Comparison of ENCODE assay signal across 4 worm cellular contexts in the genomic region with DNA sequence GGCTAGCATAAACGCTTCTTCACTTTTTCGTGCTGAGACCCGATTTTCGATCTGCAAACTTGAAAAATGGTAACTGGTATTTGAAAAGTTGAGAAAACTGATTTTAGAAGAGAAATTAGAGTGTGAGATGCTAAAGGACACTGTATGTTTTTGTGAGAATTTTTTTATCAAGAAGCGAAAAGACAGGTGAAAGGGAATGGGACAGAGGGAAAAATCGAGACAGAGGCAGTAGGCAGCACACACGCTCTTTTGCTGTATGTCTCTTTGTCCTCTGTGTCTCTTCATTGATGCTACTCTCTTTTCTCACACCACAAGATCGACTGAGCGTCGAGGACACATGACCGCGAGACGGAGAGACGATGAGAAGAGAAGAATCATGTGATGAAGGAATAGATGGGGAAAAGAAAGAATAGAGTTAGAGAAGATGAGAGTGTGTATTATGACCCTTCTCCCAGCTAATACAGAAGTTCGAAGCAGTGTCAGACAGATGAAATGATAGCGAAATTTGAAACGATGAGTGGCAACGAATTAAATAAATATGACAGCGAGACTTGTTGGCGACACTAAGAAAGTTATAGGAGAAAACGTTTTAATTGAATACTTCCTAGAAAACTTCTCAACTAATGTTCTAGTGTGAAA.
TF ChIP-seq lines count a peak whose summit lies in the region.

TSS of gene lgg-2 (minus strand) at position 51 of the 639 bp plus-strand sequence.

TF ChIP-seq in whole organism, L2 larva, 48 proteins besides CTCF, POLR2A, EP300 and RAD21 (continued from another document):
- TF ChIP-seq nhr-237 (tag; optimal IDR thresholded peaks at IDR 0.05; lab: Kevin White, UChicago) (no peak), ZK546.5 (tag; optimal IDR thresholded peaks at IDR 0.05; lab: Kevin White, UChicago) (no peak), elt-3 (tag; optimal IDR thresholded peaks at IDR 0.05; lab: Kevin White, UChicago) (no peak), nhr-10 (tag; optimal IDR thresholded peaks at IDR 0.05; lab: Kevin White, UChicago) (peak; percentile 70), nhr-23 (tag; optimal IDR thresholded peaks at IDR 0.05; lab: Kevin White, UChicago) (no peak), unc-62 (GFP tag; optimal IDR thresholded peaks at IDR 0.05; lab: Kevin White, UChicago) (peak; percentile 93), snpc-4 (tag; optimal IDR thresholded peaks at IDR 0.05; lab: Kevin White, UChicago) (peak; percentile 89), lin-13 (GFP tag; optimal IDR thresholded peaks at IDR 0.05; lab: Kevin White, UChicago) (peak; percentile 87), unc-39 (tag; optimal IDR thresholded peaks at IDR 0.05; lab: Kevin White, UChicago) (no peak), C34F6.9 (tag; optimal IDR thresholded peaks at IDR 0.05; lab: Kevin White, UChicago) (peak; percentile 99), nhr-25 (tag; optimal IDR thresholded peaks at IDR 0.05; lab: Kevin White, UChicago) (peak; percentile 98), R02D3.7 (tag; optimal IDR thresholded peaks at IDR 0.05; lab: Kevin White, UChicago) (no peak), sem-4 (tag; optimal IDR thresholded peaks at IDR 0.05; lab: Kevin White, UChicago) (peak; percentile 94), elt-1 (tag; optimal IDR thresholded peaks at IDR 0.05; lab: Kevin White, UChicago) (no peak), mab-5 (tag; optimal IDR thresholded peaks at IDR 0.05; lab: Kevin White, UChicago) (peak; percentile 92), sma-9 (GFP tag; optimal IDR thresholded peaks at IDR 0.05; lab: Kevin White, UChicago) (peak; percentile 99), sma-9 (tag; optimal IDR thresholded peaks at IDR 0.05; lab: Kevin White, UChicago) (no peak), lin-11 (tag; optimal IDR thresholded peaks at IDR 0.05; lab: Kevin White, UChicago) (peak; percentile 82), nhr-21 (tag; optimal IDR thresholded peaks at IDR 0.05; lab: Kevin White, UChicago) (peak; percentile 98), ztf-1 (GFP tag; conservative IDR thresholded peaks at IDR 0.05; lab: Robert Waterston, UW) (no peak), unc-55 (GFP tag; optimal IDR thresholded peaks at IDR 0.05; lab: Kevin White, UChicago) (peak; percentile 80), sma-3 (GFP tag; optimal IDR thresholded peaks at IDR 0.05; lab: Kevin White, UChicago) (peak; percentile 98), nhr-77 (tag; optimal IDR thresholded peaks at IDR 0.05; lab: Kevin White, UChicago) (no peak), dmd-4 (tag; optimal IDR thresholded peaks at IDR 0.05; lab: Kevin White, UChicago) (no peak), ztf-4 (tag; optimal IDR thresholded peaks at IDR 0.05; lab: Kevin White, UChicago) (peak; percentile 97), lin-39 (tag; optimal IDR thresholded peaks at IDR 0.05; lab: Kevin White, UChicago) (peak; percentile 53), blmp-1 (tag; optimal IDR thresholded peaks at IDR 0.05; lab: Kevin White, UChicago; ENCODE audit: insufficient read depth) (peak; percentile 99), crh-2 (tag; optimal IDR thresholded peaks at IDR 0.05; lab: Kevin White, UChicago) (peak; percentile 98)

TF ChIP-seq in whole organism, L4 larva, 104 proteins besides CTCF, POLR2A, EP300 and RAD21 (continued from another document and continues in another):
- TF ChIP-seq nhr-76 (tag; optimal IDR thresholded peaks at IDR 0.05; lab: Kevin White, UChicago) (peak; percentile 22), R02D3.7 (tag; optimal IDR thresholded peaks at IDR 0.05; lab: Kevin White, UChicago) (no peak), fkh-10 (GFP tag; optimal IDR thresholded peaks at IDR 0.05; lab: Kevin White, UChicago) (peak; percentile 47), ceh-32 (tag; optimal IDR thresholded peaks at IDR 0.05; lab: Kevin White, UChicago; ENCODE audit: poor library complexity) (peak; percentile 4), nhr-77 (tag; optimal IDR thresholded peaks at IDR 0.05; lab: Kevin White, UChicago) (peak; percentile 88), ama-1 (optimal IDR thresholded peaks at IDR 0.05; lab: Kevin White, UChicago) (peak; percentile 19), dmd-6 (GFP tag; IDR thresholded peaks at IDR 0.05; lab: Robert Waterston, UW) (peak; percentile 97), madf-5 (GFP tag; IDR thresholded peaks at IDR 0.05; lab: Robert Waterston, UW) (no peak), zip-11 (GFP tag; IDR thresholded peaks at IDR 0.05; lab: Robert Waterston, UW) (no peak), ceh-20 (GFP tag; IDR thresholded peaks at IDR 0.05; lab: Robert Waterston, UW) (peak; percentile 87), nhr-237 (tag; optimal IDR thresholded peaks at IDR 0.05; lab: Kevin White, UChicago) (no peak), T20F7.1 (GFP tag; optimal IDR thresholded peaks at IDR 0.05; lab: Kevin White, UChicago) (peak; percentile 83), ceh-82 (tag; optimal IDR thresholded peaks at IDR 0.05; lab: Kevin White, UChicago) (no peak), hlh-11 (tag; optimal IDR thresholded peaks at IDR 0.05; lab: Kevin White, UChicago) (peak; percentile 100), lin-39 (tag; optimal IDR thresholded peaks at IDR 0.05; lab: Kevin White, UChicago) (peak; percentile 1), daf-12 (tag; optimal IDR thresholded peaks at IDR 0.05; lab: Kevin White, UChicago) (no peak), lin-1 (GFP tag; IDR thresholded peaks at IDR 0.05; lab: Robert Waterston, UW) (peak; percentile 91), ZK337.2 (GFP tag; IDR thresholded peaks at IDR 0.05; lab: Robert Waterston, UW) (no peak), nhr-42 (GFP tag; IDR thresholded peaks at IDR 0.05; lab: Robert Waterston, UW) (peak; percentile 87), Y5F2A.4 (GFP tag; optimal IDR thresholded peaks at IDR 0.05; lab: Kevin White, UChicago) (peak; percentile 12), madf-9 (GFP tag; conservative IDR thresholded peaks at IDR 0.05; lab: Robert Waterston, UW) (peak; percentile 25; the same call in 1 of the 2 replicates), mdl-1 (tag; optimal IDR thresholded peaks at IDR 0.05; lab: Kevin White, UChicago) (peak; percentile 69 to 96), nhr-6 (tag; optimal IDR thresholded peaks at IDR 0.05; lab: Kevin White, UChicago) (peak; percentile 97), sdz-12 (GFP tag; optimal IDR thresholded peaks at IDR 0.05; lab: Kevin White, UChicago) (no peak), set-16 (GFP tag; IDR thresholded peaks at IDR 0.05; lab: Robert Waterston, UW) (peak; percentile 76), nhr-25 (tag; optimal IDR thresholded peaks at IDR 0.05; lab: Kevin White, UChicago; ENCODE audit: borderline replicate concordance, insufficient read depth) (peak; percentile 86), lsy-2 (tag; optimal IDR thresholded peaks at IDR 0.05; lab: Kevin White, UChicago) (peak; percentile 88 to 95), dmd-9 (GFP tag; IDR thresholded peaks at IDR 0.05; lab: Robert Waterston, UW) (no peak), ctbp-1 (GFP tag; IDR thresholded peaks at IDR 0.05; lab: Robert Waterston, UW) (peak; percentile 87), skn-1 (tag; optimal IDR thresholded peaks at IDR 0.05; lab: Kevin White, UChicago) (no peak), ceh-28 (tag; optimal IDR thresholded peaks at IDR 0.05; lab: Kevin White, UChicago) (peak; percentile 75), zag-1 (tag; optimal IDR thresholded peaks at IDR 0.05; lab: Kevin White, UChicago) (peak; percentile 26), ztf-7 (tag; optimal IDR thresholded peaks at IDR 0.05; lab: Kevin White, UChicago) (peak; percentile 85)

TF ChIP-seq in whole organism, late embryonic, 69 proteins besides CTCF, POLR2A, EP300 and RAD21 (continued from another document and continues in another):
- TF ChIP-seq ceh-45 (GFP tag; IDR thresholded peaks at IDR 0.05; lab: Robert Waterston, UW) (no peak), pag-3 (tag; optimal IDR thresholded peaks at IDR 0.05; lab: Kevin White, UChicago; ENCODE audit: borderline replicate concordance) (no peak), eyg-1 (tag; optimal IDR thresholded peaks at IDR 0.05; lab: Kevin White, UChicago) (no peak), T23F11.4 (GFP tag; optimal IDR thresholded peaks at IDR 0.05; lab: Kevin White, UChicago) (no peak), ceh-18 (tag; optimal IDR thresholded peaks at IDR 0.05; lab: Kevin White, UChicago) (peak; percentile 90), ceh-14 (tag; optimal IDR thresholded peaks at IDR 0.05; lab: Kevin White, UChicago) (peak; percentile 7), ceh-2 (tag; optimal IDR thresholded peaks at IDR 0.05; lab: Kevin White, UChicago) (no peak), dve-1 (tag; optimal IDR thresholded peaks at IDR 0.05; lab: Kevin White, UChicago) (no peak), hlh-8 (tag; optimal IDR thresholded peaks at IDR 0.05; lab: Kevin White, UChicago) (no peak), unc-86 (tag; optimal IDR thresholded peaks at IDR 0.05; lab: Kevin White, UChicago) (no peak), unc-55 (GFP tag; optimal IDR thresholded peaks at IDR 0.05; lab: Kevin White, UChicago) (peak; percentile 69), ceh-6 (GFP tag; optimal IDR thresholded peaks at IDR 0.05; lab: Kevin White, UChicago) (no peak), pha-2 (tag; optimal IDR thresholded peaks at IDR 0.05; lab: Kevin White, UChicago) (no peak), nfya-1 (tag; optimal IDR thresholded peaks at IDR 0.05; lab: Kevin White, UChicago) (peak; percentile 88), fkh-6 (tag; optimal IDR thresholded peaks at IDR 0.05; lab: Kevin White, UChicago) (no peak), sox-4 (tag; optimal IDR thresholded peaks at IDR 0.05; lab: Kevin White, UChicago) (no peak), ceh-34 (tag; optimal IDR thresholded peaks at IDR 0.05; lab: Kevin White, UChicago) (peak; percentile 85), che-1 (tag; optimal IDR thresholded peaks at IDR 0.05; lab: Kevin White, UChicago) (no peak), ceh-19 (GFP tag; optimal IDR thresholded peaks at IDR 0.05; lab: Kevin White, UChicago) (no peak), sox-2 (GFP tag; IDR thresholded peaks at IDR 0.05; lab: Robert Waterston, UW) (no peak), ttx-3 (tag; optimal IDR thresholded peaks at IDR 0.05; lab: Kevin White, UChicago) (no peak), pqm-1 (tag; optimal IDR thresholded peaks at IDR 0.05; lab: Kevin White, UChicago) (no peak), zip-5 (tag; optimal IDR thresholded peaks at IDR 0.05; lab: Kevin White, UChicago) (no peak), fax-1 (tag; optimal IDR thresholded peaks at IDR 0.05; lab: Kevin White, UChicago) (peak; percentile 45), unc-42 (tag; optimal IDR thresholded peaks at IDR 0.05; lab: Kevin White, UChicago) (peak; percentile 61), elt-4 (tag; optimal IDR thresholded peaks at IDR 0.05; lab: Kevin White, UChicago) (no peak), ets-4 (tag; optimal IDR thresholded peaks at IDR 0.05; lab: Kevin White, UChicago) (peak; percentile 29), madf-2 (tag; optimal IDR thresholded peaks at IDR 0.05; lab: Kevin White, UChicago) (no peak), ceh-22 (tag; optimal IDR thresholded peaks at IDR 0.05; lab: Kevin White, UChicago) (no peak), unc-3 (GFP tag; conservative IDR thresholded peaks at IDR 0.05; lab: Robert Waterston, UW) (no peak), unc-3 (tag; optimal IDR thresholded peaks at IDR 0.05; lab: Kevin White, UChicago) (no peak), syd-9 (tag; optimal IDR thresholded peaks at IDR 0.05; lab: Kevin White, UChicago) (no peak), ceh-9 (tag; optimal IDR thresholded peaks at IDR 0.05; lab: Kevin White, UChicago) (no peak), elt-2 (tag; optimal IDR thresholded peaks at IDR 0.05; lab: Kevin White, UChicago) (peak; percentile 37), lim-6 (tag; optimal IDR thresholded peaks at IDR 0.05; lab: Kevin White, UChicago) (no peak), pros-1 (tag; optimal IDR thresholded peaks at IDR 0.05; lab: Kevin White, UChicago) (peak; percentile 93), hlh-30 (tag; optimal IDR thresholded peaks at IDR 0.05; lab: Kevin White, UChicago; ENCODE audit: insufficient read depth) (peak; percentile 100)

TF ChIP-seq in whole organism, mixed stage, embryonic, 35 proteins besides CTCF, POLR2A, EP300 and RAD21 (continued from another document):
- TF ChIP-seq mls-2 (tag; optimal IDR thresholded peaks at IDR 0.05; lab: Kevin White, UChicago) (peak; percentile 35), ceh-39 (tag; optimal IDR thresholded peaks at IDR 0.05; lab: Kevin White, UChicago) (peak; percentile 82), drap-1 (GFP tag; optimal IDR thresholded peaks at IDR 0.05; lab: Kevin White, UChicago) (peak; percentile 20), zip-8 (tag; optimal IDR thresholded peaks at IDR 0.05; lab: Kevin White, UChicago) (no peak)
